Fruit fly (Drosophila melanogaster): ENCODE measurements around the gene CG15260.

Gene CG15260

dm6 chr2L:15273521-15274123, 18.4 kb downstream of the CG15260 start (continued):
- TF ChIP-seq pan (optimal IDR thresholded peaks at IDR 0.05) (no peak), pan (GFP tag; optimal IDR thresholded peaks at IDR 0.05 in 1 of 2, IDR thresholded peaks at IDR 0.05 in 1 of 2) (no peak), Med (GFP tag) (peak; percentile 32), sens-2 (GFP tag; IDR thresholded peaks at IDR 0.05) (no peak), CG18476 (GFP tag; optimal IDR thresholded peaks at IDR 0.05) (no peak), CG10274 (GFP tag; optimal IDR thresholded peaks at IDR 0.05) (no peak), HLH3B (GFP tag; IDR thresholded peaks at IDR 0.05) (no peak), pnt (GFP tag; optimal IDR thresholded peaks at IDR 0.05) (peak; percentile 0), CG10543 (GFP tag; optimal IDR thresholded peaks at IDR 0.05) (no peak), Jarid2 (GFP tag; optimal IDR thresholded peaks at IDR 0.05) (no peak), Adf1 (GFP tag; IDR thresholded peaks at IDR 0.05) (no peak), Lhr (GFP tag; optimal IDR thresholded peaks at IDR 0.05) (no peak), Ptx1 (GFP tag; IDR thresholded peaks at IDR 0.05) (peak; percentile 21; the same call in 1 of the 2 replicates), Gsc (GFP tag; IDR thresholded peaks at IDR 0.05) (no peak), Eip74EF (GFP tag; optimal IDR thresholded peaks at IDR 0.05) (no peak), CG4424 (GFP tag; optimal IDR thresholded peaks at IDR 0.05) (peak; percentile 15), Drgx (GFP tag; IDR thresholded peaks at IDR 0.05) (0 out of 2 replicates have a peak, but pooled peaks have one; percentile 31), CG9727 (GFP tag; optimal IDR thresholded peaks at IDR 0.05) (no peak), odd (GFP tag; optimal IDR thresholded peaks at IDR 0.05) (no peak), bcd (GFP tag; optimal IDR thresholded peaks at IDR 0.05) (no peak), Xbp1 (GFP tag; optimal IDR thresholded peaks at IDR 0.05) (no peak)

DNA sequence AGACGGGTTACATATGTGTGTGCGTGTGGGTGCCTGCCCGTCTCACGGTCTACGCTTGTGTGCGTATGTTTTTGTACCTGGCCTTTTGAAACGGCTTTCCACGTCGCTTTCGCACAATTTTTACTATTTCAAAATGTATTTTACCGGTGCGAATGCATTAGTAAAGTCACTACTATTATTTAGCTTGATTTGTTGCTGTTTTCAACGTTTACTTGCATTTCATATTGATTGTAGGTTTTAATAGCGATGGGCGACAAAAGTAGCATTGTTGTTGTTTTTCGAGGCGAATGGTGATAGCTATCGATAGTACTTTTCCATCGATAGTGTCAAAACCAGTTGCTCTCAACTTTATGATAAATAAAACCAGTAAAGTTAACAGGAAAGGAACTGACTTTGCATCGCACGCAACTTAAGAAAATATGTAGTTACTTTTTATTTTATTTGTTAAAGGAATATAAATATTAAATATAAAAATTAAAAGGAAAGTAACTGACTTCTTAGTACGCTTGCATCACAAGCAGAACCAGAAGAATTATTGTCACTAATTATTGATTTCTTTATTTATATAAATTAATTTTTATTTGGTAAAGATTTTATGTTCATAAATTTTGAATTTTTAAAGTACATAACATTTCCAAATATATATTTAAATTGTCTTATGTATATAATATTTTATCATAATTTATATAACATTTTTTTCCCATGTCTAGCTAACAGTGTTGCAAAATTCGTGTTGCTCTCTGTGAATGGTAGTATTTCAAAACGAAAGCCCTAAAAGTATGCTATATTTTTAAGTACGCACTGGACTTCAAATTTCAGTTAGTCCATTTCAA, 20.1 kb downstream of the CG15260 start, which contains the start of gene Cul3:
Cul3 (minus strand) TSS at position 268 of the 833 bp plus-strand sequence.
- TF ChIP-seq CG13296 (GFP tag; optimal IDR thresholded peaks at IDR 0.05) (no peak), pan (optimal IDR thresholded peaks at IDR 0.05) (no peak), pan (GFP tag; optimal IDR thresholded peaks at IDR 0.05 in 1 of 2, IDR thresholded peaks at IDR 0.05 in 1 of 2) (no peak), HHEX (GFP tag; optimal IDR thresholded peaks at IDR 0.05) (no peak), TFAM (GFP tag; optimal IDR thresholded peaks at IDR 0.05) (no peak), CG8924 (tag; optimal IDR thresholded peaks at IDR 0.05) (peak; percentile 46), HLH4C (GFP tag; IDR thresholded peaks at IDR 0.05; ENCODE audit: partially characterized antibody) (peak; percentile 70), vvl (GFP tag; IDR thresholded peaks at IDR 0.05) (no peak), gro (GFP tag; optimal IDR thresholded peaks at IDR 0.05) (no peak), grau (tag; optimal IDR thresholded peaks at IDR 0.05) (peak; percentile 40), slbo (GFP tag; IDR thresholded peaks at IDR 0.05) (peak; percentile 56), CG10267 (tag; optimal IDR thresholded peaks at IDR 0.05) (peak; percentile 87), CG6175 (GFP tag; IDR thresholded peaks at IDR 0.05) (no peak), abd-A (tag; optimal IDR thresholded peaks at IDR 0.05) (no peak), CG6765 (GFP tag; optimal IDR thresholded peaks at IDR 0.05) (no peak), CG13123 (GFP tag; optimal IDR thresholded peaks at IDR 0.05) (no peak), Doc2 (GFP tag; IDR thresholded peaks at IDR 0.05) (no peak), nom (GFP tag; optimal IDR thresholded peaks at IDR 0.05) (no peak), rib (GFP tag; IDR thresholded peaks at IDR 0.05) (no peak), CG31365 (tag; optimal IDR thresholded peaks at IDR 0.05) (no peak), z (GFP tag; IDR thresholded peaks at IDR 0.05) (no peak), gfzf (GFP tag; optimal IDR thresholded peaks at IDR 0.05) (no peak), H15 (GFP tag; IDR thresholded peaks at IDR 0.05) (no peak), CG15269 (tag; optimal IDR thresholded peaks at IDR 0.05) (peak; percentile 23), gcm (GFP tag; optimal IDR thresholded peaks at IDR 0.05) (no peak), CG15073 (GFP tag; optimal IDR thresholded peaks at IDR 0.05) (no peak), Hey (tag; optimal IDR thresholded peaks at IDR 0.05) (no peak), sr (GFP tag; IDR thresholded peaks at IDR 0.05) (no peak), wor (GFP tag; IDR thresholded peaks at IDR 0.05) (no peak), scrt (GFP tag; optimal IDR thresholded peaks at IDR 0.05) (no peak)

Data from whole organism, embryonic.